Worm (Caenorhabditis elegans): Measurements from ENCODE around the gene tyr-2.

DNA sequence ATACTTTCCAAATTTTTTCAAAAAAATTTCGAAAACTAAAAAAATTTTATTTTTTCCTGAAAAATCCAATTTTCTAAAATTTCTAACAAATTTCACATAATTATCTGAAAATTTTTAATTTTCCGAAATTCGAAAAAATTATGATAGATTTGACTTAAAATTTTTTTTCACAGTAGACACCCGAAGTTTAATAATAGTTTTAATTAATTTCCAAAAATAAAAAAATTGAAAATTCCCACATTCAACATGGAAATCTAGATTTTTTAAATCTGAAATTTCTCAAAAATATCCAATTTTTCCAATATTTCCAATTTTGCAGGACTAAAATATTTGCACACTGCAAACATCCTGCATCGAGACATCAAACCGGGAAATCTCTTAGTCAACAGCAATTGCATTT, 22.1 kb upstream of the tyr-2 start:
- TF ChIP-seq ztf-6 (GFP tag; IDR thresholded peaks at IDR 0.05) (no peak), B0019.2 (GFP tag; conservative IDR thresholded peaks at IDR 0.05) (no peak), him-1 (tag; optimal IDR thresholded peaks at IDR 0.05) (no peak), aptf-2 (GFP tag; conservative IDR thresholded peaks at IDR 0.05) (no peak), sdz-38 (tag; optimal IDR thresholded peaks at IDR 0.05) (no peak), hsf-1 (GFP tag; IDR thresholded peaks at IDR 0.05) (no peak), snpc-1.3 (tag; optimal IDR thresholded peaks at IDR 0.05; ENCODE audit: insufficient read depth) (no peak), nhr-80 (tag; optimal IDR thresholded peaks at IDR 0.05) (no peak), cebp-2 (GFP tag; IDR thresholded peaks at IDR 0.05) (no peak), ets-4 (GFP tag; optimal IDR thresholded peaks at IDR 0.05) (no peak), ama-1 (optimal IDR thresholded peaks at IDR 0.05) (no peak), ama-1 (GFP tag; optimal IDR thresholded peaks at IDR 0.05) (no peak), dpff-1 (tag; optimal IDR thresholded peaks at IDR 0.05) (no peak), ztf-28 (GFP tag; IDR thresholded peaks at IDR 0.05) (no peak)

All from whole organism, young adult.